Worm (Caenorhabditis elegans) whole organism, L1 larva: Measurements from ENCODE around the gene ZC449.5.

Experiments used
- C34B4.2 ChIP-seq: sonication (generic microtip); optimal IDR thresholded peaks from 2 replicates; lab custom pipeline; 2017; ENCODE audit warnings: mild to moderate bottlenecking, missing genetic modification characterization, missing compliant biosample characterization
- aly-2 ChIP-seq: fragments of 150-350 bp; optimal IDR thresholded peaks from 2 replicates; lab custom pipeline; 2014; ENCODE audit warnings: missing biosample characterization, missing genetic modification characterization
- ceh-63 ChIP-seq: fragments of 200-800 bp; sonication (Bioruptor generic); optimal IDR thresholded peaks from 2 replicates; lab custom pipeline; 2018; ENCODE audit warnings: mild to moderate bottlenecking, missing genetic modification characterization, missing compliant biosample characterization
- ceh-82 ChIP-seq, 3 experiments: fragments of 150-350 bp in 1 of 3; sonication (generic microtip) in 2 of 3; optimal IDR thresholded peaks; 2 replicates each; lab custom pipeline; 2014 to 2017; ENCODE audit warnings: missing biosample characterization in 3 of 3, missing genetic modification characterization in 3 of 3
- ceh-90 ChIP-seq: sonication (generic microtip); optimal IDR thresholded peaks from 2 replicates; lab custom pipeline; 2016; ENCODE audit warnings: missing genetic modification characterization, missing compliant biosample characterization
- ces-1 ChIP-seq: fragments of 150-350 bp; optimal IDR thresholded peaks from 2 replicates; lab custom pipeline; 2014; ENCODE audit warnings: missing biosample characterization, missing genetic modification reagents, missing genetic modification characterization
- dpl-1 ChIP-seq, 3 experiments: fragments of 150-350 bp in 2 of 3; sonication (generic microtip) in 1 of 3; optimal IDR thresholded peaks; 2 replicates each; lab custom pipeline; 2014 to 2017; ENCODE audit warnings: missing biosample characterization in 3 of 3, missing genetic modification characterization in 3 of 3, missing genetic modification reagents in 3 of 3
- efl-1 ChIP-seq, 4 experiments: fragments of 150-350 bp; optimal IDR thresholded peaks in 3 of 4; peaks in 1 of 4; 1 replicate in 1 of 4; 2 replicates in 3 of 4; lab custom pipeline; 2014; ENCODE audit warnings: missing biosample characterization in 2 of 4, missing genetic modification characterization in 2 of 4, missing genetic modification reagents in 2 of 4
- elt-2 ChIP-seq: sonication (generic microtip); optimal IDR thresholded peaks from 2 replicates; lab custom pipeline; 2016; ENCODE audit warnings: missing genetic modification characterization, mild to moderate bottlenecking, inconsistent platforms, missing compliant biosample characterization, missing genetic modification reagents
- ets-5 ChIP-seq: fragments of 200-800 bp; sonication (Bioruptor generic); IDR thresholded peaks from 2 replicates; pipeline ENCODE4 v1.3.6; 2022; ENCODE audit warnings: missing genetic modification characterization, missing compliant biosample characterization
- fkh-10 ChIP-seq: sonication (generic microtip); optimal IDR thresholded peaks from 2 replicates; lab custom pipeline; 2017; ENCODE audit warnings: missing biosample characterization, missing genetic modification reagents, missing genetic modification characterization
- fkh-8 ChIP-seq: sonication (generic microtip); optimal IDR thresholded peaks from 2 replicates; lab custom pipeline; 2016; ENCODE audit warnings: mild to moderate bottlenecking, missing genetic modification characterization, missing compliant biosample characterization
- grh-1 ChIP-seq: fragments of 200-800 bp; sonication (Bioruptor generic); IDR thresholded peaks from 2 replicates; pipeline ENCODE4 v1.3.6; 2022; ENCODE audit warnings: missing genetic modification reagents, missing genetic modification characterization, missing compliant biosample characterization
- hlh-17 ChIP-seq: fragments of 200-800 bp; sonication (Bioruptor generic); optimal IDR thresholded peaks from 2 replicates; lab custom pipeline; 2018; ENCODE audit warnings: missing genetic modification characterization, mild to moderate bottlenecking, missing compliant biosample characterization, moderate library complexity, borderline replicate concordance
- hlh-4 ChIP-seq: sonication (generic microtip); optimal IDR thresholded peaks from 2 replicates; lab custom pipeline; 2016; ENCODE audit warnings: mild to moderate bottlenecking, missing genetic modification characterization, missing compliant biosample characterization
- jun-1 ChIP-seq: fragments of 150-350 bp; optimal IDR thresholded peaks from 2 replicates; lab custom pipeline; 2014; ENCODE audit warnings: missing biosample characterization, missing genetic modification reagents, missing genetic modification characterization
- lin-13 ChIP-seq: fragments of 150-350 bp; optimal IDR thresholded peaks from 2 replicates; lab custom pipeline; 2014; ENCODE audit warnings: missing biosample characterization, missing genetic modification reagents, missing genetic modification characterization
- lin-14 ChIP-seq: fragments of 200-800 bp; sonication (Bioruptor generic); optimal IDR thresholded peaks from 2 replicates; lab custom pipeline; 2018; ENCODE audit warnings: mild to moderate bottlenecking, missing genetic modification characterization, moderate library complexity, missing compliant biosample characterization
- lin-35 ChIP-seq, 2 experiments: fragments of 150-350 bp; optimal IDR thresholded peaks; 2 replicates each; lab custom pipeline; 2014; ENCODE audit warnings: missing biosample characterization in 2 of 2, missing genetic modification characterization in 2 of 2, missing genetic modification reagents in 2 of 2
- lin-39 ChIP-seq: fragments of 150-350 bp; optimal IDR thresholded peaks from 2 replicates; lab custom pipeline; 2014; ENCODE audit warnings: missing biosample characterization, missing genetic modification reagents, missing genetic modification characterization
- mdl-1 ChIP-seq, 2 experiments: fragments of 150-350 bp; optimal IDR thresholded peaks; 2 replicates each; lab custom pipeline; 2014 to 2017; ENCODE audit warnings: missing biosample characterization in 2 of 2, missing genetic modification characterization in 2 of 2, inconsistent platforms in 1 of 2
- mef-2 ChIP-seq: fragments of 150-350 bp; optimal IDR thresholded peaks from 2 replicates; lab custom pipeline; 2014; ENCODE audit warnings: missing biosample characterization, missing genetic modification characterization
- mep-1 ChIP-seq: fragments of 150-350 bp; optimal IDR thresholded peaks from 2 replicates; lab custom pipeline; 2014; ENCODE audit warnings: missing biosample characterization, missing genetic modification characterization
- nhr-11 ChIP-seq: fragments of 150-350 bp; optimal IDR thresholded peaks from 2 replicates; lab custom pipeline; 2014; ENCODE audit warnings: missing biosample characterization, missing genetic modification characterization
- nhr-12 ChIP-seq: sonication (generic microtip); optimal IDR thresholded peaks from 2 replicates; lab custom pipeline; 2017; ENCODE audit warnings: missing biosample characterization, missing genetic modification characterization
- nhr-19 ChIP-seq: fragments of 200-800 bp; sonication (Bioruptor generic); conservative IDR thresholded peaks from 2 replicates; pipeline ENCODE4 v1.3.6; 2022; ENCODE audit warnings: missing genetic modification characterization, missing compliant biosample characterization
- nhr-237 ChIP-seq: fragments of 150-350 bp; optimal IDR thresholded peaks from 2 replicates; lab custom pipeline; 2014; ENCODE audit warnings: missing biosample characterization, missing genetic modification characterization
- nhr-84 ChIP-seq: sonication (generic microtip); optimal IDR thresholded peaks from 2 replicates; lab custom pipeline; 2017; ENCODE audit warnings: missing biosample characterization, missing genetic modification characterization
- nhr-85 ChIP-seq: sonication (generic microtip); peaks from one replicate; lab custom pipeline; 2016; ENCODE audit warnings: missing genetic modification characterization, inconsistent platforms, missing compliant biosample characterization
- rnt-1 ChIP-seq: sonication (generic microtip); optimal IDR thresholded peaks from 2 replicates; lab custom pipeline; 2016; ENCODE audit warnings: mild to moderate bottlenecking, missing genetic modification characterization, moderate library complexity, missing compliant biosample characterization
- skn-1 ChIP-seq: fragments of 150-350 bp; optimal IDR thresholded peaks from 2 replicates; lab custom pipeline; 2014; ENCODE audit warnings: missing biosample characterization, missing genetic modification characterization
- sup-37 ChIP-seq: fragments of 200-800 bp; sonication (Bioruptor generic); optimal IDR thresholded peaks from 2 replicates; lab custom pipeline; 2018; ENCODE audit warnings: mild to moderate bottlenecking, missing genetic modification characterization, missing compliant biosample characterization
- swsn-7 ChIP-seq: sonication (generic microtip); optimal IDR thresholded peaks from 2 replicates; lab custom pipeline; 2016; ENCODE audit warnings: missing genetic modification characterization, missing compliant biosample characterization
- tbx-2 ChIP-seq: sonication (generic microtip); optimal IDR thresholded peaks from 2 replicates; lab custom pipeline; 2016; ENCODE audit warnings: missing genetic modification characterization, missing compliant biosample characterization
- unc-30 ChIP-seq: sonication (generic microtip); optimal IDR thresholded peaks from 2 replicates; lab custom pipeline; 2017; ENCODE audit warnings: missing biosample characterization, missing genetic modification characterization
- unc-98 ChIP-seq: fragments of 200-800 bp; sonication (Bioruptor generic); IDR thresholded peaks from 2 replicates; pipeline ENCODE4 v1.3.6; 2022; ENCODE audit warnings: missing genetic modification characterization, missing compliant biosample characterization
- vab-15 ChIP-seq: sonication (generic microtip); optimal IDR thresholded peaks from 2 replicates; lab custom pipeline; 2017; ENCODE audit warnings: missing genotype, mild to moderate bottlenecking, missing genetic modification characterization, missing compliant biosample characterization
- zip-4 ChIP-seq: fragments of 200-800 bp; sonication (Bioruptor generic); optimal IDR thresholded peaks from 2 replicates; lab custom pipeline; 2018; ENCODE audit warnings: mild to moderate bottlenecking, missing genetic modification characterization, moderate library complexity, missing compliant biosample characterization
- ztf-11 ChIP-seq, 2 experiments: sonication (generic microtip); optimal IDR thresholded peaks; 2 replicates each; lab custom pipeline; 2016 to 2017; ENCODE audit warnings: missing genetic modification characterization in 2 of 2, missing biosample characterization in 1 of 2, missing compliant biosample characterization in 1 of 2

The ZC449.5 gene

DNA sequence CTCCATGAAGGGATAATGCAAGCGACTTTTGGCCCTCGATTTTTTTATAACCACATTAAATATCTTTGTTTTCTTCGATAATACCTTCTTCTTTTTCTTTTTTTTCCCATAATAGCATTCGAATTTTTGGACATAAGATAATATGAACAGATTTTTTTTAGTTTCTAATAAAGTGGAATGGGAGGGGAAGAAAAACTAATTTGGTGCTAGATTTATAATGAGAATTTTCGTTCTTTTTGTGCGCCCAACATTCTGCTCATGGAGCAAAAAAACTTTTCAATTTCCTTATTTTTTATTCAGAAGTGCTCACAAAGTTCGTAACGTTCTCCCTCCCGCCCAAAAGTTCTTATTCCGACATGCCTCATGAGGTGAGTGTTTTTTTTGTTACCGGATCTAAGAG is 21.8 kb downstream of the ZC449.5 start, which contains the start of gene ZC449.8:
TSS of gene ZC449.8 (plus strand) at position 301 of the 400 bp plus-strand sequence.
- TF ChIP-seq lin-39 (tag; lab: Kevin White, UChicago) = no peak

ce11 chrX:5013826-5014225 is 23.7 kb downstream of the ZC449.5 start, which contains the start of gene ZC449.7:
Gene ZC449.7 (plus strand): TSS chrX:5014074.
- TF ChIP-seq tbx-2 (tag; lab: Kevin White, UChicago) (no peak), mef-2 (tag; lab: Kevin White, UChicago) (no peak), sup-37 (no peak), fkh-8 (tag; lab: Kevin White, UChicago) (no peak), ceh-63 (GFP tag; lab: Kevin White, UChicago) (no peak), elt-2 (tag; lab: Kevin White, UChicago) (peak; percentile 39)

- TF ChIP-seq unc-30 (tag; lab: Kevin White, UChicago) = no peak
- TF ChIP-seq nhr-11 (tag; lab: Kevin White, UChicago) = no peak
- TF ChIP-seq nhr-19 (GFP tag; lab: Robert Waterston, UW) = no peak
- TF ChIP-seq nhr-85 = no peak
- TF ChIP-seq lin-35 (GFP tag; optimal IDR thresholded peaks at IDR 0.05; lab: Kevin White, UChicago) = no peak
- no peak for TF ChIP-seq mep-1 (tag; lab: Kevin White, UChicago)
- TF ChIP-seq ceh-63 (GFP tag; lab: Kevin White, UChicago) = no peak
- no peak for TF ChIP-seq zip-4 (GFP tag; lab: Kevin White, UChicago)
Observed at ce11 chrX:5009000-5009399, 28.6 kb downstream of the ZC449.5 start, which contains the start of gene hsd-3. Gene hsd-3 (plus strand): TSS chrX:5009300.

DNA sequence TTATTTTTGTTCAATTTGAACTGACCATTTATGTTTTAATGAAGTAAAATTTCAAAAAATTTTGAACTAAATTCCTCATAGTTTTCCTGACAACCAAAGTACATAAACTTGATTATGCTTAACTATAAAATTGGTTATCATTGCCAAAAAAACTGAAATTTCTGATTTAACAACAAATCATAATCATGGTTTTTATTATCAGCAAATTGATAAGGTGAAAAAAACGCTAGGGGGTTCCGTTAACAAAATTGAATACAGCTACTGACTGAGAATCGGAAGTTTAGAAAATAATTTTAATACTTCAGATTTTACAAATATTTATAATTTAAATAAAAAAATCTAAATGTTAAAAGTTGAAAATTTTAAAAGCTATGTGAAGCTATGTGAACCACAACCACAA is 30.6 kb downstream of the ZC449.5 start:
- TF ChIP-seq nhr-19 (GFP tag; lab: Robert Waterston, UW) (no peak), vab-15 (tag; lab: Kevin White, UChicago) (no peak), ceh-82 (tag; optimal IDR thresholded peaks at IDR 0.05; lab: Kevin White, UChicago) (no peak), dpl-1 (GFP tag; optimal IDR thresholded peaks at IDR 0.05; lab: Kevin White, UChicago) (no peak), elt-2 (tag; lab: Kevin White, UChicago) (peak; percentile 56), jun-1 (tag; lab: Kevin White, UChicago) (no peak), aly-2 (tag; lab: Kevin White, UChicago) (no peak), ces-1 (GFP tag; lab: Kevin White, UChicago) (no peak)

- TF ChIP-seq nhr-12 (tag; lab: Kevin White, UChicago) (no peak), ztf-11 (tag; optimal IDR thresholded peaks at IDR 0.05; lab: Kevin White, UChicago) (no peak), hlh-17 (no peak), swsn-7 (tag; lab: Kevin White, UChicago) (no peak), ets-5 (GFP tag; lab: Robert Waterston, UW) (no peak), efl-1 (optimal IDR thresholded peaks at IDR 0.05; lab: Kevin White, UChicago) (no peak), efl-1 (GFP tag; optimal IDR thresholded peaks at IDR 0.05 in 1 of 2; lab: Kevin White, UChicago) (peak in 1 of 2 experiments; percentile 56), nhr-85 (no peak)
Observed at ce11 chrX:5004940-5005339, 32.6 kb downstream of the ZC449.5 start, which contains the start of gene hsd-2. Gene hsd-2 (plus strand): TSS chrX:5005240.

DNA sequence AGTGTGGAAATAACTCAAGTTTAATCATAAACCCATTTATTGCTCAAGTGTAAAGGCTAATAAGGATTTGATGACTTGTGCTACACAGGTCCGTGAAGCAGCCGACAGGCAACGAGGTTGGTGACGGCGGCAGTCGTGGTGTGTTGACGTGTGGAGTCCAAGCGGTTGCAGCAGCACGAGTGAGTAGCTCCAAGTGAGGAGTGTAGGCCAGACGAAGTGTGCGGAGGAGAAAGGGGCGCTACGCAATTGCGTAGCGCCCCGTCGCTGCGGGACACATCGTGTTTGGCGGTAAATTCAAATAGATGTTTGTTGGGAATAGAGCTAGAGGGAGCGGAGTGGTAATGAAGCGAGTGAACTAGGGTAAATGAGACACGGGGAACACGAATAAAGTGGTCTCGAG is 33.3 kb downstream of the ZC449.5 start:
- TF ChIP-seq rnt-1 = peak; percentile 35

- TF ChIP-seq lin-14 (GFP tag; lab: Kevin White, UChicago) (peak; percentile 25), fkh-10 (GFP tag; lab: Kevin White, UChicago) (no peak), nhr-19 (GFP tag; lab: Robert Waterston, UW) (peak; percentile 18; the same call in 1 of the 2 replicates), unc-98 (no peak), hlh-4 (tag; lab: Kevin White, UChicago) (no peak), mdl-1 (tag; optimal IDR thresholded peaks at IDR 0.05; lab: Kevin White, UChicago) (no peak), C34B4.2 (tag; lab: Kevin White, UChicago) (no peak), mep-1 (tag; lab: Kevin White, UChicago) (no peak), nhr-84 (tag; lab: Kevin White, UChicago) (no peak), grh-1 (GFP tag; lab: Robert Waterston, UW) (no peak), nhr-237 (tag; lab: Kevin White, UChicago) (no peak), rnt-1 (peak; percentile 17), lin-13 (GFP tag; lab: Kevin White, UChicago) (no peak), ceh-90 (tag; lab: Kevin White, UChicago) (no peak), ceh-82 (tag; optimal IDR thresholded peaks at IDR 0.05; lab: Kevin White, UChicago) (no peak), skn-1 (tag; lab: Kevin White, UChicago) (peak; percentile 29), zip-4 (GFP tag; lab: Kevin White, UChicago) (peak; percentile 1), elt-2 (tag; lab: Kevin White, UChicago) (no peak)
Observed at ce11 chrX:4998875-4999274, 38.7 kb downstream of the ZC449.5 start, which contains the start of gene set-30. Gene set-30 (plus strand): TSS chrX:4999270.
